Worm (Caenorhabditis elegans): ENCODE data around the gene F22F7.2.

ce11 chrV:2159331-2159730 lies 36.7 kb downstream of the F22F7.2 start, which contains the start of gene C45H4.14:
- TF ChIP-seq nhr-11 (tag; optimal IDR thresholded peaks at IDR 0.05) (no peak), mdl-1 (tag; optimal IDR thresholded peaks at IDR 0.05) (no peak), nhr-10 (tag; optimal IDR thresholded peaks at IDR 0.05) (no peak), nhr-23 (tag; optimal IDR thresholded peaks at IDR 0.05) (no peak), snpc-4 (tag; optimal IDR thresholded peaks at IDR 0.05) (no peak), unc-62 (GFP tag; optimal IDR thresholded peaks at IDR 0.05) (no peak), nhr-77 (tag; optimal IDR thresholded peaks at IDR 0.05) (no peak)

Measured in whole organism, L2 larva.